Worm (Caenorhabditis elegans) whole organism, late embryonic: ENCODE measurements around the gene nep-5.

Experiments
- C08G9.2 ChIP-seq: sonication (generic microtip); optimal IDR thresholded peaks from 2 replicates; lab custom pipeline; 2016; ENCODE audit warnings: mild to moderate bottlenecking, missing genetic modification characterization, moderate library complexity, missing compliant biosample characterization
- C38D4.7 ChIP-seq: fragments of 200-800 bp; sonication (Bioruptor generic); optimal IDR thresholded peaks from 2 replicates; lab custom pipeline; 2018; ENCODE audit warnings: mild to moderate bottlenecking, missing genetic modification characterization, moderate library complexity, missing compliant biosample characterization
- F13H6.1 ChIP-seq: sonication (generic microtip); optimal IDR thresholded peaks from 2 replicates; lab custom pipeline; 2016; ENCODE audit warnings: missing genetic modification characterization, missing compliant biosample characterization
- T23F11.4 ChIP-seq: fragments of 200-800 bp; sonication (Bioruptor generic); optimal IDR thresholded peaks from 2 replicates; lab custom pipeline; 2018; ENCODE audit warnings: mild to moderate bottlenecking, missing genetic modification characterization, missing compliant biosample characterization
- Y22D7AL.16 ChIP-seq: sonication (generic microtip); optimal IDR thresholded peaks from 2 replicates; lab custom pipeline; 2016; ENCODE audit warnings: missing genetic modification characterization, missing compliant biosample characterization
- ahr-1 ChIP-seq: sonication (generic microtip); optimal IDR thresholded peaks from 2 replicates; lab custom pipeline; 2016; ENCODE audit warnings: missing genetic modification characterization, missing compliant biosample characterization
- ama-1 ChIP-seq: fragments of 150-350 bp; optimal IDR thresholded peaks from 2 replicates; lab custom pipeline; 2014
- ceh-14 ChIP-seq: sonication (generic microtip); optimal IDR thresholded peaks from 2 replicates; lab custom pipeline; 2016; ENCODE audit warnings: missing genotype, missing genetic modification characterization, missing compliant biosample characterization
- ceh-19 ChIP-seq: fragments of 200-800 bp; sonication (Bioruptor generic); optimal IDR thresholded peaks from 2 replicates; lab custom pipeline; 2018; ENCODE audit warnings: mild to moderate bottlenecking, missing genetic modification characterization, missing compliant biosample characterization
- ceh-2 ChIP-seq: sonication (generic microtip); optimal IDR thresholded peaks from 2 replicates; lab custom pipeline; 2016; ENCODE audit warnings: missing genotype, missing genetic modification characterization, missing compliant biosample characterization
- ceh-31 ChIP-seq: sonication (generic microtip); optimal IDR thresholded peaks from 2 replicates; lab custom pipeline; 2016; ENCODE audit warnings: missing genetic modification characterization, missing compliant biosample characterization
- che-1 ChIP-seq: sonication (generic microtip); optimal IDR thresholded peaks from 2 replicates; lab custom pipeline; 2016; ENCODE audit warnings: mild to moderate bottlenecking, missing genetic modification characterization, missing compliant biosample characterization
- dve-1 ChIP-seq: sonication (generic microtip); optimal IDR thresholded peaks from 2 replicates; lab custom pipeline; 2017; ENCODE audit warnings: antibody characterized with exemption, mild to moderate bottlenecking, missing genetic modification characterization, missing compliant biosample characterization
- elt-2 ChIP-seq: sonication (generic microtip); optimal IDR thresholded peaks from 2 replicates; lab custom pipeline; 2016; ENCODE audit warnings: missing genetic modification reagents, missing genetic modification characterization, missing compliant biosample characterization
- ets-4 ChIP-seq: sonication (generic microtip); optimal IDR thresholded peaks from 2 replicates; lab custom pipeline; 2016; ENCODE audit warnings: missing genetic modification characterization, missing compliant biosample characterization
- eyg-1 ChIP-seq: sonication (generic microtip); optimal IDR thresholded peaks from 2 replicates; lab custom pipeline; 2016; ENCODE audit warnings: missing genotype, missing genetic modification characterization, missing compliant biosample characterization
- fax-1 ChIP-seq: sonication (generic microtip); optimal IDR thresholded peaks from 2 replicates; lab custom pipeline; 2016; ENCODE audit warnings: missing genotype, missing genetic modification characterization, missing compliant biosample characterization
- fkh-10 ChIP-seq: fragments of 150-350 bp; optimal IDR thresholded peaks from 2 replicates; lab custom pipeline; 2014; ENCODE audit warnings: missing biosample characterization, missing genetic modification reagents, missing genetic modification characterization
- hlh-15 ChIP-seq: sonication (generic microtip); optimal IDR thresholded peaks from 2 replicates; lab custom pipeline; 2016; ENCODE audit warnings: missing genetic modification characterization, missing compliant biosample characterization
- hlh-30 ChIP-seq: sonication (generic microtip); optimal IDR thresholded peaks from 2 replicates; lab custom pipeline; 2017; ENCODE audit warnings: antibody characterized with exemption, missing genetic modification characterization, missing compliant biosample characterization; ENCODE audit not compliant: insufficient read depth
- hlh-8 ChIP-seq: sonication (generic microtip); optimal IDR thresholded peaks from 2 replicates; lab custom pipeline; 2016; ENCODE audit warnings: missing genotype, missing genetic modification characterization, missing compliant biosample characterization
- lim-6 ChIP-seq: sonication (generic microtip); optimal IDR thresholded peaks from 2 replicates; lab custom pipeline; 2016; ENCODE audit warnings: missing genetic modification characterization, missing compliant biosample characterization
- nfya-1 ChIP-seq: sonication (generic microtip); optimal IDR thresholded peaks from 2 replicates; lab custom pipeline; 2017; ENCODE audit warnings: missing genetic modification characterization, mild to moderate bottlenecking, missing compliant biosample characterization, antibody characterized with exemption, moderate library complexity
- nhr-11 ChIP-seq: fragments of 150-350 bp; optimal IDR thresholded peaks from 2 replicates; lab custom pipeline; 2014; ENCODE audit warnings: missing biosample characterization, missing genetic modification characterization
- pag-3 ChIP-seq: sonication (generic microtip); optimal IDR thresholded peaks from 2 replicates; lab custom pipeline; 2016; ENCODE audit warnings: missing compliant biosample characterization, missing genetic modification characterization, borderline replicate concordance
- pat-9 ChIP-seq: fragments of 200-800 bp; sonication (Bioruptor generic); optimal IDR thresholded peaks from 2 replicates; lab custom pipeline; 2018; ENCODE audit warnings: mild to moderate bottlenecking, missing genetic modification characterization, moderate library complexity, missing compliant biosample characterization
- pha-2 ChIP-seq: sonication (generic microtip); optimal IDR thresholded peaks from 2 replicates; lab custom pipeline; 2017; ENCODE audit warnings: mild to moderate bottlenecking, missing genetic modification characterization, missing compliant biosample characterization
- sox-4 ChIP-seq: sonication (generic microtip); optimal IDR thresholded peaks from 2 replicates; lab custom pipeline; 2017; ENCODE audit warnings: mild to moderate bottlenecking, missing genetic modification characterization, inconsistent platforms, missing compliant biosample characterization
- tbx-2 ChIP-seq: sonication (generic microtip); optimal IDR thresholded peaks from 2 replicates; lab custom pipeline; 2016; ENCODE audit warnings: missing genetic modification characterization, missing compliant biosample characterization
- tbx-7 ChIP-seq: sonication (generic microtip); optimal IDR thresholded peaks from 2 replicates; lab custom pipeline; 2016; ENCODE audit warnings: missing genotype, missing genetic modification characterization, missing compliant biosample characterization
- unc-42 ChIP-seq: sonication (generic microtip); optimal IDR thresholded peaks from 2 replicates; lab custom pipeline; 2016; ENCODE audit warnings: missing genotype, missing genetic modification characterization, missing compliant biosample characterization

nep-5 gene

ce11 chrII:5500470-5500869 lies 12.5 kb downstream of the nep-5 start, which contains the start of gene fzy-1:
Gene fzy-1, plus strand, starts transcription at chrII:5500770.
- TF ChIP-seq tbx-7 (tag; lab: Kevin White, UChicago) (no peak), fax-1 (tag; lab: Kevin White, UChicago) (no peak), F13H6.1 (tag; lab: Kevin White, UChicago) (no peak), hlh-8 (tag; lab: Kevin White, UChicago) (no peak), ceh-2 (tag; lab: Kevin White, UChicago) (no peak)

ce11 chrII:5500986-5501657 lies 13.2 kb downstream of the nep-5 start, which contains the start of gene F12A10.8:
Gene F12A10.8, minus strand, starts transcription at chrII:5501064.
- no peak for TF ChIP-seq dve-1
- TF ChIP-seq unc-42 (tag; lab: Kevin White, UChicago) = peak; percentile 81
- no peak for TF ChIP-seq hlh-30 (tag; lab: Kevin White, UChicago)
- no peak for TF ChIP-seq hlh-15 (tag; lab: Kevin White, UChicago)
- TF ChIP-seq ceh-31 (tag; lab: Kevin White, UChicago) = no peak
- TF ChIP-seq sox-4 (tag; lab: Kevin White, UChicago) = no peak
- no peak for TF ChIP-seq pag-3

- TF ChIP-seq ceh-19 (GFP tag; lab: Kevin White, UChicago) (no peak), elt-2 (tag; lab: Kevin White, UChicago) (peak; percentile 74)
Observed at ce11 chrII:5503760-5504159, 15.8 kb downstream of the nep-5 start, which contains the start of gene cyp-44A1. Gene cyp-44A1, plus strand, starts transcription at chrII:5504044.

ce11 chrII:5505820-5506287 lies 17.9 kb downstream of the nep-5 start, which contains the start of gene npp-24:
Gene npp-24, plus strand, starts transcription at chrII:5505870.
- TF ChIP-seq ama-1 (lab: Kevin White, UChicago) (no peak), elt-2 (tag; lab: Kevin White, UChicago) (peak; percentile 6), pag-3 (no peak), fax-1 (tag; lab: Kevin White, UChicago) (no peak)

- TF ChIP-seq pat-9 (tag; lab: Kevin White, UChicago) (no peak), unc-42 (tag; lab: Kevin White, UChicago) (peak; percentile 60), Y22D7AL.16 (no peak), ahr-1 (tag; lab: Kevin White, UChicago) (no peak), nfya-1 (tag; lab: Kevin White, UChicago) (no peak), tbx-2 (tag; lab: Kevin White, UChicago) (peak; percentile 33), ceh-31 (tag; lab: Kevin White, UChicago) (peak; percentile 65), nhr-11 (no peak), hlh-30 (tag; lab: Kevin White, UChicago) (no peak), C38D4.7 (GFP tag; lab: Kevin White, UChicago) (no peak), lim-6 (no peak), fkh-10 (GFP tag; lab: Kevin White, UChicago) (no peak), C08G9.2 (tag; lab: Kevin White, UChicago) (peak; percentile 13), ama-1 (lab: Kevin White, UChicago) (no peak), ceh-14 (tag; lab: Kevin White, UChicago) (peak; percentile 53), ets-4 (tag; lab: Kevin White, UChicago) (peak; percentile 44), che-1 (tag; lab: Kevin White, UChicago) (no peak), pha-2 (tag; lab: Kevin White, UChicago) (no peak), eyg-1 (tag; lab: Kevin White, UChicago) (no peak), T23F11.4 (no peak), tbx-7 (tag; lab: Kevin White, UChicago) (peak; percentile 35), hlh-15 (tag; lab: Kevin White, UChicago) (no peak)
Observed at ce11 chrII:5511417-5512353, 23.7 kb downstream of the nep-5 start.
